Worm (Caenorhabditis elegans): ENCODE data around the gene spch-1.

- TF ChIP-seq egl-27 (tag; optimal IDR thresholded peaks at IDR 0.05): no peak
- TF ChIP-seq blmp-1 (tag; optimal IDR thresholded peaks at IDR 0.05; ENCODE audit: insufficient read depth): no peak
- TF ChIP-seq ama-1 (optimal IDR thresholded peaks at IDR 0.05): no peak
- no peak for TF ChIP-seq ztf-11 (tag; optimal IDR thresholded peaks at IDR 0.05)
- TF ChIP-seq snpc-4 (tag; optimal IDR thresholded peaks at IDR 0.05): no peak
- TF ChIP-seq ceh-16 (tag; optimal IDR thresholded peaks at IDR 0.05): no peak
- TF ChIP-seq nhr-237 (tag; optimal IDR thresholded peaks at IDR 0.05): no peak
- no peak for TF ChIP-seq unc-55 (GFP tag; optimal IDR thresholded peaks at IDR 0.05)
Measured at ce11 chrIV:10126544-10126943, 15.2 kb upstream of the spch-1 start, which contains the start of gene ctf-18.
